Worm (Caenorhabditis elegans): Measurements from ENCODE around the gene F13A2.2.
"Not testable (repeated sequence)": the region's sequence is repeated elsewhere in the genome, so short reads cannot be mapped to it uniquely, and the experiment has no call there.

- TF ChIP-seq nhr-12 (tag; optimal IDR thresholded peaks at IDR 0.05); elt-3 (tag; optimal IDR thresholded peaks at IDR 0.05); ceh-43 (GFP tag; optimal IDR thresholded peaks at IDR 0.05); mep-1 (tag; optimal IDR thresholded peaks at IDR 0.05): not testable (repeated sequence)
These were observed 47.9 kb downstream of the F13A2.2 start, which contains the start of gene irld-1 for ce11 chrV:4336462-4336861.
